Worm (Caenorhabditis elegans) whole organism, L1 larva: ENCODE data around the gene F26D2.16.
A peak's percentile ranks its signal among the peaks of the same experiment; 100 is the strongest.

ENCODE experiments used
- C16A3.4 ChIP-seq: fragments of 150-350 bp; optimal IDR thresholded peaks from 2 replicates; lab custom pipeline; 2014; ENCODE audit warnings: missing biosample characterization, missing genetic modification characterization
- C34B4.2 ChIP-seq: sonication (generic microtip); optimal IDR thresholded peaks from 2 replicates; lab custom pipeline; 2017; ENCODE audit warnings: mild to moderate bottlenecking, missing genetic modification characterization, missing compliant biosample characterization
- Y116A8C.19 ChIP-seq: sonication (generic microtip); optimal IDR thresholded peaks from 2 replicates; lab custom pipeline; 2016; ENCODE audit warnings: missing compliant biosample characterization, missing genetic modification characterization, borderline replicate concordance
- alr-1 ChIP-seq: fragments of 200-800 bp; sonication (Bioruptor generic); optimal IDR thresholded peaks from 2 replicates; lab custom pipeline; 2018; ENCODE audit warnings: borderline replicate concordance, mild to moderate bottlenecking, missing genetic modification characterization, missing compliant biosample characterization
- aly-2 ChIP-seq: fragments of 150-350 bp; optimal IDR thresholded peaks from 2 replicates; lab custom pipeline; 2014; ENCODE audit warnings: missing biosample characterization, missing genetic modification characterization
- blmp-1 ChIP-seq: fragments of 150-350 bp; optimal IDR thresholded peaks from 2 replicates; lab custom pipeline; 2014; ENCODE audit warnings: missing biosample characterization, missing genetic modification characterization
- ces-1 ChIP-seq: fragments of 150-350 bp; optimal IDR thresholded peaks from 2 replicates; lab custom pipeline; 2014; ENCODE audit warnings: missing biosample characterization, missing genetic modification reagents, missing genetic modification characterization
- efl-1 ChIP-seq, 4 experiments: fragments of 150-350 bp; optimal IDR thresholded peaks in 3 of 4; peaks in 1 of 4; 1 replicate in 1 of 4; 2 replicates in 3 of 4; lab custom pipeline; 2014; ENCODE audit warnings: missing biosample characterization in 2 of 4, missing genetic modification characterization in 2 of 4, missing genetic modification reagents in 2 of 4
- egl-13 ChIP-seq: sonication (generic microtip); optimal IDR thresholded peaks from 2 replicates; lab custom pipeline; 2016; ENCODE audit warnings: missing genotype, missing genetic modification reagents, missing genetic modification characterization, missing compliant biosample characterization
- ets-5 ChIP-seq: fragments of 200-800 bp; sonication (Bioruptor generic); IDR thresholded peaks from 2 replicates; pipeline ENCODE4 v1.3.6; 2022; ENCODE audit warnings: missing genetic modification characterization, missing compliant biosample characterization
- fos-1 ChIP-seq: fragments of 150-350 bp; optimal IDR thresholded peaks from 2 replicates; lab custom pipeline; 2014; ENCODE audit warnings: missing biosample characterization, missing genetic modification characterization
- hlh-17 ChIP-seq: fragments of 200-800 bp; sonication (Bioruptor generic); optimal IDR thresholded peaks from 2 replicates; lab custom pipeline; 2018; ENCODE audit warnings: missing genetic modification characterization, mild to moderate bottlenecking, missing compliant biosample characterization, moderate library complexity, borderline replicate concordance
- hlh-4 ChIP-seq: sonication (generic microtip); optimal IDR thresholded peaks from 2 replicates; lab custom pipeline; 2016; ENCODE audit warnings: mild to moderate bottlenecking, missing genetic modification characterization, missing compliant biosample characterization
- hpl-2 ChIP-seq: fragments of 150-350 bp; optimal IDR thresholded peaks from 2 replicates; lab custom pipeline; 2014; ENCODE audit warnings: missing biosample characterization, missing genetic modification reagents, missing genetic modification characterization
- lin-14 ChIP-seq: fragments of 200-800 bp; sonication (Bioruptor generic); optimal IDR thresholded peaks from 2 replicates; lab custom pipeline; 2018; ENCODE audit warnings: mild to moderate bottlenecking, missing genetic modification characterization, moderate library complexity, missing compliant biosample characterization
- lin-15B ChIP-seq: fragments of 150-350 bp; sonication (generic microtip); optimal IDR thresholded peaks from 3 replicates; lab custom pipeline; 2014; ENCODE audit warnings: missing biosample characterization, missing genetic modification characterization
- lin-35 ChIP-seq, 2 experiments: fragments of 150-350 bp; optimal IDR thresholded peaks; 2 replicates each; lab custom pipeline; 2014; ENCODE audit warnings: missing biosample characterization in 2 of 2, missing genetic modification characterization in 2 of 2, missing genetic modification reagents in 2 of 2
- mab-9 ChIP-seq: fragments of 200-800 bp; sonication (Bioruptor generic); IDR thresholded peaks from 2 replicates; pipeline ENCODE4 v1.3.6; 2022; ENCODE audit warnings: missing genetic modification reagents, missing genetic modification characterization, missing compliant biosample characterization
- mdl-1 ChIP-seq, 2 experiments: fragments of 150-350 bp; optimal IDR thresholded peaks; 2 replicates each; lab custom pipeline; 2014 to 2017; ENCODE audit warnings: missing biosample characterization in 2 of 2, missing genetic modification characterization in 2 of 2, inconsistent platforms in 1 of 2
- nhr-20 ChIP-seq: sonication (generic microtip); optimal IDR thresholded peaks from 2 replicates; lab custom pipeline; 2016; ENCODE audit warnings: mild to moderate bottlenecking, missing genetic modification characterization, missing compliant biosample characterization
- nhr-47 ChIP-seq: sonication (generic microtip); optimal IDR thresholded peaks from 2 replicates; lab custom pipeline; 2016; ENCODE audit warnings: mild to moderate bottlenecking, missing genetic modification characterization, moderate library complexity, missing compliant biosample characterization
- nhr-76 ChIP-seq: sonication (generic microtip); optimal IDR thresholded peaks from 2 replicates; lab custom pipeline; 2017; ENCODE audit warnings: missing biosample characterization, missing genetic modification characterization
- nhr-84 ChIP-seq: sonication (generic microtip); optimal IDR thresholded peaks from 2 replicates; lab custom pipeline; 2017; ENCODE audit warnings: missing biosample characterization, missing genetic modification characterization
- nhr-85 ChIP-seq: sonication (generic microtip); peaks from one replicate; lab custom pipeline; 2016; ENCODE audit warnings: missing genetic modification characterization, inconsistent platforms, missing compliant biosample characterization
- nhr-90 ChIP-seq: sonication (generic microtip); optimal IDR thresholded peaks from 2 replicates; lab custom pipeline; 2016; ENCODE audit warnings: mild to moderate bottlenecking, missing genetic modification characterization, missing compliant biosample characterization; ENCODE audit not compliant: poor library complexity
- pag-3 ChIP-seq: sonication (generic microtip); optimal IDR thresholded peaks from 2 replicates; lab custom pipeline; 2017; ENCODE audit warnings: missing genetic modification characterization, mild to moderate bottlenecking, missing compliant biosample characterization, antibody characterized with exemption, borderline replicate concordance; ENCODE audit not compliant: insufficient read depth
- pax-3 ChIP-seq: fragments of 200-800 bp; sonication (Bioruptor generic); optimal IDR thresholded peaks from 2 replicates; lab custom pipeline; 2018; ENCODE audit warnings: mild to moderate bottlenecking, missing genetic modification characterization, moderate library complexity, missing compliant biosample characterization
- pqm-1 ChIP-seq: sonication (generic microtip); optimal IDR thresholded peaks from 3 replicates; lab custom pipeline; 2017; ENCODE audit warnings: missing biosample characterization, missing genetic modification characterization
- skn-1 ChIP-seq: fragments of 150-350 bp; optimal IDR thresholded peaks from 2 replicates; lab custom pipeline; 2014; ENCODE audit warnings: missing biosample characterization, missing genetic modification characterization
- snpc-4 ChIP-seq: fragments of 150-350 bp; optimal IDR thresholded peaks from 2 replicates; lab custom pipeline; 2014; ENCODE audit warnings: missing biosample characterization, missing genetic modification characterization
- sup-37 ChIP-seq: fragments of 200-800 bp; sonication (Bioruptor generic); optimal IDR thresholded peaks from 2 replicates; lab custom pipeline; 2018; ENCODE audit warnings: mild to moderate bottlenecking, missing genetic modification characterization, missing compliant biosample characterization
- swsn-7 ChIP-seq: sonication (generic microtip); optimal IDR thresholded peaks from 2 replicates; lab custom pipeline; 2016; ENCODE audit warnings: missing genetic modification characterization, missing compliant biosample characterization
- tbx-2 ChIP-seq: sonication (generic microtip); optimal IDR thresholded peaks from 2 replicates; lab custom pipeline; 2016; ENCODE audit warnings: missing genetic modification characterization, missing compliant biosample characterization
- tlp-1 ChIP-seq: fragments of 150-350 bp; optimal IDR thresholded peaks from 2 replicates; lab custom pipeline; 2014; ENCODE audit warnings: missing biosample characterization, missing genetic modification characterization
- unc-130 ChIP-seq: fragments of 150-350 bp; optimal IDR thresholded peaks from 2 replicates; lab custom pipeline; 2017; ENCODE audit warnings: missing biosample characterization, missing genetic modification characterization, inconsistent platforms
- unc-62 ChIP-seq: fragments of 150-350 bp; optimal IDR thresholded peaks from 2 replicates; lab custom pipeline; 2014; ENCODE audit warnings: missing biosample characterization, missing genetic modification reagents, missing genetic modification characterization
- unc-86 ChIP-seq: sonication (generic microtip); optimal IDR thresholded peaks from 2 replicates; lab custom pipeline; 2016; ENCODE audit warnings: missing genetic modification characterization, missing compliant biosample characterization
- unc-98 ChIP-seq: fragments of 200-800 bp; sonication (Bioruptor generic); IDR thresholded peaks from 2 replicates; pipeline ENCODE4 v1.3.6; 2022; ENCODE audit warnings: missing genetic modification characterization, missing compliant biosample characterization
- xbp-1 ChIP-seq: sonication (generic microtip); optimal IDR thresholded peaks from 2 replicates; lab custom pipeline; 2016; ENCODE audit warnings: missing genetic modification characterization, missing compliant biosample characterization
- zip-4 ChIP-seq: fragments of 200-800 bp; sonication (Bioruptor generic); optimal IDR thresholded peaks from 2 replicates; lab custom pipeline; 2018; ENCODE audit warnings: mild to moderate bottlenecking, missing genetic modification characterization, moderate library complexity, missing compliant biosample characterization

The F26D2.16 gene

DNA sequence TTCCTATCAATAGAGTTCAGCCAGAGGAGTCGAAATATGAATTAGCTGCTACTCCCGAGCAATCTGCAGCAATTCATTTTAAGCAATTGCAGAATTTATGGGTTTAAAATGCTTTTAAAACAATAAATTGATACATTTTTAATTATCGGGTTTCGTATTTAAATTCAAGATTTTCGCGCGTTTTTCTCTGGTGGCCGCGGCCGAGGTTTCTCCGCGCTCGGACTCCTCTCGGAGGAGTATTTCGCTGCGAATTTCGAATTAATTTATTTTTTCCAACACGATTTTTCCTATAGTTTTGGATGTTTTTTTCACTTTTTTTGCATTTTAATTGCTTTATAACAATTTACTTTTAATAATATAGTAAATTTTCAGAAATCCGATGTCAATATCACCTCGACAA lies 18.1 kb downstream of the F26D2.16 start, which contains the start of gene F13A7.14 (continued):
- TF ChIP-seq skn-1 = peak; percentile 85
- no peak for TF ChIP-seq fos-1 (tag; lab: Kevin White, UChicago)
- peak; percentile 97 to 98 for TF ChIP-seq efl-1 (optimal IDR thresholded peaks at IDR 0.05; lab: Kevin White, UChicago)
- TF ChIP-seq efl-1 (GFP tag; optimal IDR thresholded peaks at IDR 0.05 in 1 of 2; lab: Kevin White, UChicago) = peak; percentile 97 to 100
- no peak for TF ChIP-seq C34B4.2 (tag; lab: Kevin White, UChicago)
- peak; percentile 67 for TF ChIP-seq hlh-17
- TF ChIP-seq tlp-1 = no peak
- TF ChIP-seq mab-9 (GFP tag; lab: Robert Waterston, UW) = peak; percentile 94
- TF ChIP-seq nhr-90 (tag; lab: Kevin White, UChicago) = peak; percentile 97
- TF ChIP-seq Y116A8C.19 = peak; percentile 83
- TF ChIP-seq nhr-47 (tag; lab: Kevin White, UChicago) = peak; percentile 95
- TF ChIP-seq egl-13 (tag; lab: Kevin White, UChicago) = peak; percentile 94
- peak; percentile 91 for TF ChIP-seq unc-98 (GFP tag; lab: Robert Waterston, UW)
- TF ChIP-seq blmp-1 (tag; lab: Kevin White, UChicago) = peak; percentile 46
- peak; percentile 82 for TF ChIP-seq hlh-4 (tag; lab: Kevin White, UChicago)
- peak; percentile 85 for TF ChIP-seq sup-37
- peak; percentile 76 for TF ChIP-seq C16A3.4 (tag; lab: Kevin White, UChicago)
- TF ChIP-seq hpl-2 = no peak
- TF ChIP-seq xbp-1 (tag; lab: Kevin White, UChicago) = peak; percentile 91
- no peak for TF ChIP-seq ces-1 (GFP tag; lab: Kevin White, UChicago)
- no peak for TF ChIP-seq ets-5 (GFP tag; lab: Robert Waterston, UW)
- TF ChIP-seq aly-2 (tag; lab: Kevin White, UChicago) = no peak
- peak; percentile 83 for TF ChIP-seq unc-86 (tag; lab: Kevin White, UChicago)
- TF ChIP-seq snpc-4 (tag; lab: Kevin White, UChicago) = peak; percentile 84
- TF ChIP-seq pag-3 (tag; lab: Kevin White, UChicago) = no peak
- TF ChIP-seq lin-35 (GFP tag; optimal IDR thresholded peaks at IDR 0.05; lab: Kevin White, UChicago) = peak; percentile 96 to 97
- TF ChIP-seq nhr-84 = no peak
- TF ChIP-seq tbx-2 (tag; lab: Kevin White, UChicago) = peak; percentile 96
- peak; percentile 82 for TF ChIP-seq lin-14
- no peak for TF ChIP-seq alr-1 (tag; lab: Kevin White, UChicago)
- TF ChIP-seq pqm-1 (tag; lab: Kevin White, UChicago) = no peak
- peak; percentile 64 for TF ChIP-seq lin-15B (tag; lab: Kevin White, UChicago)
- TF ChIP-seq nhr-85 (tag; lab: Kevin White, UChicago) = peak; percentile 95
- TF ChIP-seq pax-3 (tag; lab: Kevin White, UChicago) = peak; percentile 94
- no peak for TF ChIP-seq unc-62 (GFP tag; lab: Kevin White, UChicago)
- TF ChIP-seq unc-130 = peak; percentile 79

ce11 chrV:16399388-16399787 lies 20.3 kb downstream of the F26D2.16 start, which contains the start of gene sre-36:
Gene sre-36 (plus strand): TSS chrV:16399688.
- TF ChIP-seq mab-9 (GFP tag; lab: Robert Waterston, UW) = no peak
- no peak for TF ChIP-seq unc-86 (tag; lab: Kevin White, UChicago)
- TF ChIP-seq C16A3.4 (tag; lab: Kevin White, UChicago) = no peak
- no peak for TF ChIP-seq nhr-20 (tag; lab: Kevin White, UChicago)
- no peak for TF ChIP-seq swsn-7
- no peak for TF ChIP-seq mdl-1 (tag; optimal IDR thresholded peaks at IDR 0.05; lab: Kevin White, UChicago)
- TF ChIP-seq tbx-2 (tag; lab: Kevin White, UChicago) = no peak
- TF ChIP-seq nhr-76 (tag; lab: Kevin White, UChicago) = no peak
- TF ChIP-seq lin-15B (tag; lab: Kevin White, UChicago) = no peak
- no peak for TF ChIP-seq C34B4.2 (tag; lab: Kevin White, UChicago)
- TF ChIP-seq zip-4 (GFP tag; lab: Kevin White, UChicago) = no peak
- TF ChIP-seq pag-3 (tag; lab: Kevin White, UChicago) = no peak
- TF ChIP-seq tlp-1 = no peak
- no peak for TF ChIP-seq fos-1 (tag; lab: Kevin White, UChicago)
